Fruit fly (Drosophila melanogaster) S2 (cell line): ENCODE data around the gene Jhbp1.

ENCODE experiments used
- CG8478 ChIP-seq: fragments of >200 bp; optimal IDR thresholded peaks from 2 replicates; lab custom pipeline; 2018
- CTCF ChIP-seq, 2 experiments: fragments of >200 bp; optimal IDR thresholded peaks; 2 replicates each; lab custom pipeline; 2018

DNA sequence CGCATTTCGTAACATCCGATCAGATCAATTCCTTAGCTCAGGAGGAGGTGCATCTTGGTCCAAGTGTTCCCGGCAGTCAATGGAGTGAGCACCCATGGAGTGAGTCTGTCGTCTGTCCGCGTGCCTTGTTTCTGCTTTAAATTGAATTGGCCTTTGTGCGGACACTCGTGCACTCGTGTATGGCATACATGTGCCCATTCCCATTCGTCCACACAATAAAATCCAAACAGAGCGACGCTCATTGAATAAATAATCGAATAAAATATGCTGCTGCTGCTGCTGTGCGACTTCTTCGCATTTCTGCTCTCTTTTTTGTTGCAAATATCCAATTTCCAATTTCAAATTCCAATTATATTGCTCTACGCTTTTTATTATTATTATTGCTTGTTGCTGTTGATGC is 51.8 kb downstream of the Jhbp1 start:
- TF ChIP-seq CG8478 (lab: Kevin White, UChicago) (no peak), CTCF (optimal IDR thresholded peaks at IDR 0.05; lab: Kevin White, UChicago) (no peak)
